Fruit fly (Drosophila melanogaster) whole organism, larva: ENCODE data around the gene Zir.

Experiments used
- noc ChIP-seq: fragments of 200-800 bp; sonication (Bioruptor generic); optimal IDR thresholded peaks from 3 replicates; lab custom pipeline; 2019; ENCODE audit warnings: missing biosample characterization, mild to moderate bottlenecking, missing genetic modification characterization, moderate library complexity

Gene Zir

dm6 chr2L:135383-136130 lies 41.0 kb downstream of the Zir start:
- peak; percentile 69 for TF ChIP-seq noc (tag; lab: Kevin White, UChicago)

dm6 chr2L:136131-136426 lies 41.5 kb downstream of the Zir start:
- TF ChIP-seq noc (tag; lab: Kevin White, UChicago): peak; percentile 35

DNA sequence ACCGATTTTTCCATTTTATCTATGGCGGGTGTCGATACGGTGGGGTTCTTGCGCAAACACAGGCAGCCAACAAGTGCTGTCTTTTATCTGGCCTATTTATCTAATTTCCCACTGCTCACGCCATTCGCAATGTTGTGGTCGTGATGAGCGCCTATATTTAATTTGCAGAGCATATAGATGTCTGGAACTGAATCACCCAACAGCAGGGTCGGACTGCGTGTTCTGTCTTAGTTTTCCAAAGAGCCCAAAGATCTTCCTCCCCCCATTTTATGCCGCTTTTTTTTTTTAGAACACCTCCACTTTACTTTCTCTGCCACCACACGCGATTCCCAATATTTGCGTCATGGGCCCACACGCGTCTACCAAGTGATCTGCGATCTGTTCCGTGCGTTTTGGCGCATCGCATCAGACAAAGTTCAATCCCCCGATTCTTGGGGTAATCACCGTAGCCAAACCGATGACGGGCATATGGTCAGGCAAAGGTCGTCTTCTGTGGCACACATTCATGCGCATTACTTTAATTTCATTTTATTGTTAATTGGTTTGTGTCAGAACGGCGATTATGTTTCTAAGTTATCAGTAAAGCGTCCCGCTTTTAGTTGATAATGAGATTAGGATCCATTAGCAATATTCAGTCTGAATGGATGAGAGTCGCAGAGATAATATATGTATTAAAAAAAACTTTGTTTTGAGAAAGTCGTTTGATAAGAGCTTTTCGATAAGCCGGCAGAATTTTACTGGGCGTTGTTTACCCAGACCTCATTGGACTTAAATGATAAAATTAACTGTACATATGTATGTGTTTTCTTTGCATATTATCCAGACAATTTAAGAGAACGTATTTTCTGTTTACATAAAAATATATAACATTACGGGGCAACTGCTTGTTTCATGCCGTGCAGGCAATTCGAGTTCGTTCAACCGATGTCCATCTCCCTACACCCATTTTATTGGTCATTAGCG lies 42.5 kb downstream of the Zir start:
- TF ChIP-seq noc (tag; lab: Kevin White, UChicago): peak; percentile 90

dm6 chr2L:138063-138462 lies 43.5 kb downstream of the Zir start:
- TF ChIP-seq noc (tag; lab: Kevin White, UChicago): no peak

- peak; percentile 12 for TF ChIP-seq noc (tag; lab: Kevin White, UChicago)
Observed at dm6 chr2L:139610-140009, 45.1 kb downstream of the Zir start.

DNA sequence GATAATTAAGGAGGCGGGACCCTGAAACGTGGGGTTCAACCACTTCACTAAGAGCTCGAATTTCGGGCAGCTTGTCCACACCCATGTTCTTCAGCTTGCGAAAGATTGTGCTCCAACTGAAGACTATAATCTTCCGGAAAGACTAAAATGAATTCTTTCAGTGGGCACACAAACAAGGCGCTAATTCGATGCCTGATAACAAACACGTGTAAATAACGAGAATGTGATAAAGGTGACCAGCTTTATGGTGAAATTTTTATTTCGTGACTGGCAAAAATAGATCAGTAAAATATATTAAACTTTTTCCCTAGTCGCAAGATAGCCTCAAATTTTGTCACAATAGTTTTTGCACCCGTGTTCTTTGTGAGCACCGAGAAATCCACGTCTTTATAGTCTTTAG lies 46.3 kb downstream of the Zir start, which contains the start of the genes CG31975 and ovm:
Gene CG31975 (minus strand): TSS at position 144 of the 400 bp plus-strand sequence.
Gene ovm (minus strand): TSS at position 144 of the 400 bp plus-strand sequence.
- TF ChIP-seq noc (tag; lab: Kevin White, UChicago): peak; percentile 10

- no peak for TF ChIP-seq noc (tag; lab: Kevin White, UChicago)
Observed at dm6 chr2L:143088-143487, 48.5 kb downstream of the Zir start, which contains the start of the genes CG31974 and CG11454. CG31974 (minus strand) TSS chr2L:143091. CG11454 (plus strand) TSS chr2L:143323.

DNA sequence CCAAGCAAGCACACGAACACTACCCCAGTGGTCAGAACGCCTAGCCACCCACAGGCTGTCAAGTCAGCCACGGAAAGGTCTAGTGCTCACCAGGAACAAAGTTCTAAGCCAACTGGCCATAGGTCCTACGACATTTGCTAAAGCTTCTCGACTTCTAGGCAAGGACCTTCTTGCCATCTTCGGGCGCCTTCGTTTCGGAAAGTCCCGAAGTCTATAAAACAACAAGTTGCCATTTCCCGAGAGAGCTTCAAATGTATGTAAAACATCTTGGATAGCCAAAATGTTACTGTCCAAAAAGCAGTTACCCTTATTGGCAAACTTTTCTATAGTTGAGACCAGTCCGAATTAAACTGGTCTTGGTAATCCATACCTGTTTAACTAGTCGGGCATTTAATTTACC lies 52.0 kb downstream of the Zir start:
- no peak for TF ChIP-seq noc (tag; lab: Kevin White, UChicago)
